Worm (Caenorhabditis elegans): Measurements from ENCODE around the gene K11H12.5.

- TF ChIP-seq unc-39 (tag; optimal IDR thresholded peaks at IDR 0.05), result no peak
- no peak for TF ChIP-seq blmp-1 (tag; optimal IDR thresholded peaks at IDR 0.05)
- no peak for TF ChIP-seq mep-1 (tag; optimal IDR thresholded peaks at IDR 0.05)
- TF ChIP-seq unc-120 (tag; optimal IDR thresholded peaks at IDR 0.05; ENCODE audit: poor library complexity, severe bottlenecking), result no peak
- no peak for TF ChIP-seq snpc-4 (tag; optimal IDR thresholded peaks at IDR 0.05)
- no peak for TF ChIP-seq nhr-28 (tag; optimal IDR thresholded peaks at IDR 0.05)
- no peak for TF ChIP-seq lin-13 (tag; optimal IDR thresholded peaks at IDR 0.05)
- TF ChIP-seq mab-5 (tag; optimal IDR thresholded peaks at IDR 0.05), result no peak
- no peak for TF ChIP-seq elt-1 (tag; optimal IDR thresholded peaks at IDR 0.05; ENCODE audit: borderline replicate concordance, insufficient read depth)
- no peak for TF ChIP-seq sem-2 (GFP tag; optimal IDR thresholded peaks at IDR 0.05)
- no peak for TF ChIP-seq nhr-2 (tag; optimal IDR thresholded peaks at IDR 0.05)
These were observed 17.7 kb upstream of the K11H12.5 start for ce11 chrIV:658497-659177.

All from whole organism, mixed stage, embryonic.